Worm (Caenorhabditis elegans) whole organism, young adult: Measurements from ENCODE around the gene F09B9.5.
A peak's percentile ranks its signal among the peaks of the same experiment; 100 is the strongest.

Experiments used
- C17E4.6 ChIP-seq: fragments of 200-800 bp; sonication (Bioruptor generic); IDR thresholded peaks from 2 replicates; pipeline ENCODE4 v1.3.6; 2022; ENCODE audit warnings: missing genetic modification reagents, missing genetic modification characterization, missing compliant biosample characterization
- ama-1 ChIP-seq, 3 experiments: fragments of 150-350 bp in 1 of 3; sonication (generic microtip) in 2 of 3; optimal IDR thresholded peaks; 2 replicates each; lab custom pipeline; 2014 to 2018; ENCODE audit warnings: missing biosample characterization in 2 of 3, missing genetic modification characterization in 2 of 3, missing genetic modification reagents in 2 of 3
- athp-1 ChIP-seq: sonication (generic microtip); optimal IDR thresholded peaks from 2 replicates; lab custom pipeline; 2017; ENCODE audit warnings: mild to moderate bottlenecking, missing genetic modification characterization, missing compliant biosample characterization
- attf-3 ChIP-seq: fragments of 200-800 bp; sonication (Bioruptor generic); conservative IDR thresholded peaks from 2 replicates; pipeline ENCODE4 v1.3.6; 2022; ENCODE audit warnings: missing genetic modification reagents, missing genetic modification characterization, missing compliant biosample characterization
- egl-18 ChIP-seq: fragments of 200-800 bp; sonication (Bioruptor generic); IDR thresholded peaks from 2 replicates; pipeline ENCODE4 v1.3.6; 2022; ENCODE audit warnings: missing genetic modification reagents, missing genetic modification characterization, missing compliant biosample characterization
- nfya-2 ChIP-seq: fragments of 200-800 bp; sonication (Bioruptor generic); IDR thresholded peaks from 2 replicates; pipeline ENCODE4 v1.3.6; 2022; ENCODE audit warnings: missing genetic modification reagents, missing genetic modification characterization, missing compliant biosample characterization
- pha-4 ChIP-seq: fragments of 150-350 bp; sonication (generic microtip); optimal IDR thresholded peaks from 2 replicates; lab custom pipeline; 2014; ENCODE audit warnings: missing biosample characterization, missing genetic modification reagents, missing genetic modification characterization
- zim-3 ChIP-seq: sonication (generic microtip); optimal IDR thresholded peaks from 2 replicates; lab custom pipeline; 2017; ENCODE audit warnings: mild to moderate bottlenecking, missing genetic modification characterization, moderate library complexity, missing compliant biosample characterization

- TF ChIP-seq ama-1 (optimal IDR thresholded peaks at IDR 0.05; lab: Kevin White, UChicago) (no peak), ama-1 (GFP tag; optimal IDR thresholded peaks at IDR 0.05; lab: Kevin White, UChicago) (peak; percentile 3 to 57), pha-4 (tag; lab: Kevin White, UChicago) (no peak), athp-1 (tag; lab: Kevin White, UChicago) (peak; percentile 47), egl-18 (GFP tag; lab: Robert Waterston, UW) (no peak), attf-3 (GFP tag; lab: Robert Waterston, UW) (no peak), C17E4.6 (GFP tag; lab: Robert Waterston, UW) (no peak), zim-3 (no peak), nfya-2 (GFP tag; lab: Robert Waterston, UW) (no peak)
Observed at ce11 chrX:10124338-10124737, 30.3 kb upstream of the F09B9.5 start.
